Worm (Caenorhabditis elegans) whole organism, mixed stage, embryonic: ENCODE measurements around the gene F28B4.1.

Source experiments
- bed-3 ChIP-seq: fragments of 200-800 bp; sonication (Bioruptor generic); optimal IDR thresholded peaks from 3 replicates; lab custom pipeline; 2018; ENCODE audit warnings: mild to moderate bottlenecking, missing genetic modification characterization, moderate library complexity, missing compliant biosample characterization
- cnd-1 ChIP-seq: fragments of 200-800 bp; sonication (Bioruptor generic); optimal IDR thresholded peaks from 2 replicates; lab custom pipeline; 2018; ENCODE audit warnings: mild to moderate bottlenecking, missing genetic modification characterization, missing compliant biosample characterization
- lin-32 ChIP-seq: fragments of 200-800 bp; sonication (Bioruptor generic); optimal IDR thresholded peaks from 2 replicates; lab custom pipeline; 2018; ENCODE audit warnings: mild to moderate bottlenecking, missing genetic modification characterization, missing compliant biosample characterization
- mep-1 ChIP-seq: fragments of 150-350 bp; optimal IDR thresholded peaks from 2 replicates; lab custom pipeline; 2017; ENCODE audit warnings: missing biosample characterization, missing genetic modification reagents, missing genetic modification characterization, inconsistent platforms
- nhr-12 ChIP-seq: fragments of 150-350 bp; optimal IDR thresholded peaks from 2 replicates; lab custom pipeline; 2014; ENCODE audit warnings: missing biosample characterization, missing genetic modification characterization
- nhr-237 ChIP-seq: fragments of 150-350 bp; optimal IDR thresholded peaks from 2 replicates; lab custom pipeline; 2014; ENCODE audit warnings: missing biosample characterization, missing genetic modification characterization
- nhr-28 ChIP-seq: fragments of 150-350 bp; optimal IDR thresholded peaks from 2 replicates; lab custom pipeline; 2014; ENCODE audit warnings: missing biosample characterization, missing genetic modification characterization
- nhr-76 ChIP-seq: sonication (generic microtip); optimal IDR thresholded peaks from 2 replicates; lab custom pipeline; 2017; ENCODE audit warnings: missing biosample characterization, missing genetic modification characterization
- pha-4 ChIP-seq: fragments of 150-350 bp; optimal IDR thresholded peaks from 2 replicates; lab custom pipeline; 2018; ENCODE audit warnings: missing biosample characterization, missing genetic modification reagents, missing genetic modification characterization
- snpc-4 ChIP-seq: fragments of 150-350 bp; optimal IDR thresholded peaks from 2 replicates; lab custom pipeline; 2014; ENCODE audit warnings: missing biosample characterization, missing genetic modification characterization
- sptf-1 ChIP-seq: sonication (generic microtip); optimal IDR thresholded peaks from 2 replicates; lab custom pipeline; 2017; ENCODE audit warnings: mild to moderate bottlenecking, missing genetic modification characterization, moderate library complexity, missing compliant biosample characterization
- unc-39 ChIP-seq: fragments of 150-350 bp; optimal IDR thresholded peaks from 2 replicates; lab custom pipeline; 2014; ENCODE audit warnings: missing biosample characterization, missing genetic modification characterization
- unc-62 ChIP-seq: fragments of 150-350 bp; optimal IDR thresholded peaks from 2 replicates; lab custom pipeline; 2014; ENCODE audit warnings: missing biosample characterization, missing genetic modification reagents, missing genetic modification characterization

- TF ChIP-seq pha-4 (tag; lab: Kevin White, UChicago) (no peak), snpc-4 (tag; lab: Kevin White, UChicago) (no peak), unc-62 (GFP tag; lab: Kevin White, UChicago) (no peak), nhr-237 (tag; lab: Kevin White, UChicago) (no peak), lin-32 (GFP tag; lab: Kevin White, UChicago) (no peak), mep-1 (tag; lab: Kevin White, UChicago) (no peak), bed-3 (GFP tag; lab: Kevin White, UChicago) (no peak), nhr-28 (tag; lab: Kevin White, UChicago) (no peak), unc-39 (tag; lab: Kevin White, UChicago) (no peak), nhr-12 (tag; lab: Kevin White, UChicago) (no peak), cnd-1 (tag; lab: Kevin White, UChicago) (no peak), sptf-1 (no peak), nhr-76 (tag; lab: Kevin White, UChicago) (no peak)
Observed at ce11 chrX:3216698-3217097, 11.8 kb downstream of the F28B4.1 start.
